Worm (Caenorhabditis elegans): ENCODE measurements around the gene mcm-3.

- TF ChIP-seq nhr-76 (tag; optimal IDR thresholded peaks at IDR 0.05) (no peak), mep-1 (tag; optimal IDR thresholded peaks at IDR 0.05) (no peak), snpc-4 (tag; optimal IDR thresholded peaks at IDR 0.05) (no peak), lsy-2 (tag; optimal IDR thresholded peaks at IDR 0.05) (no peak), lin-13 (tag; optimal IDR thresholded peaks at IDR 0.05) (no peak), pha-4 (tag; optimal IDR thresholded peaks at IDR 0.05) (no peak), tbx-8 (GFP tag; optimal IDR thresholded peaks at IDR 0.05) (no peak), elt-1 (tag; optimal IDR thresholded peaks at IDR 0.05; ENCODE audit: borderline replicate concordance, insufficient read depth) (no peak)
Measured at ce11 chrV:15094749-15095148, 35.4 kb upstream of the mcm-3 start, which contains the start of gene srx-78.

Data from whole organism, mixed stage, embryonic.